Worm (Caenorhabditis elegans): Measurements from ENCODE around the gene fbxa-144.

- TF ChIP-seq repo-1 (tag; optimal IDR thresholded peaks at IDR 0.05) (no peak), dpff-1 (tag; optimal IDR thresholded peaks at IDR 0.05) (no peak), attf-6 (GFP tag; IDR thresholded peaks at IDR 0.05) (no peak)
Observed at ce11 chrV:16127401-16127800, 5.2 kb downstream of the fbxa-144 start, which contains the start of gene fbxa-143.

All from whole organism, young adult.